Worm (Caenorhabditis elegans) whole organism, mixed stage, embryonic: ENCODE results near the gene T23B12.6.

Experiments used
- M03D4.4 ChIP-seq: sonication (generic microtip); optimal IDR thresholded peaks from 2 replicates; lab custom pipeline; 2017; ENCODE audit warnings: mild to moderate bottlenecking, missing genetic modification characterization, missing compliant biosample characterization
- elt-1 ChIP-seq: sonication (generic microtip); optimal IDR thresholded peaks from 2 replicates; lab custom pipeline; 2017; ENCODE audit warnings: missing genetic modification characterization, mild to moderate bottlenecking, missing compliant biosample characterization, antibody characterized with exemption, moderate library complexity, borderline replicate concordance; ENCODE audit not compliant: insufficient read depth
- flh-1 ChIP-seq: fragments of 200-800 bp; sonication (Bioruptor generic); optimal IDR thresholded peaks from 2 replicates; lab custom pipeline; 2018; ENCODE audit warnings: mild to moderate bottlenecking, missing genetic modification characterization, moderate library complexity, missing compliant biosample characterization
- lin-13 ChIP-seq: fragments of 150-350 bp; optimal IDR thresholded peaks from 2 replicates; lab custom pipeline; 2014; ENCODE audit warnings: missing biosample characterization, missing genetic modification characterization
- lin-32 ChIP-seq: fragments of 200-800 bp; sonication (Bioruptor generic); optimal IDR thresholded peaks from 2 replicates; lab custom pipeline; 2018; ENCODE audit warnings: mild to moderate bottlenecking, missing genetic modification characterization, missing compliant biosample characterization
- nhr-12 ChIP-seq: fragments of 150-350 bp; optimal IDR thresholded peaks from 2 replicates; lab custom pipeline; 2014; ENCODE audit warnings: missing biosample characterization, missing genetic modification characterization
- nhr-2 ChIP-seq: fragments of 150-350 bp; optimal IDR thresholded peaks from 2 replicates; lab custom pipeline; 2014; ENCODE audit warnings: missing biosample characterization, missing genetic modification characterization
- nhr-237 ChIP-seq: fragments of 150-350 bp; optimal IDR thresholded peaks from 2 replicates; lab custom pipeline; 2014; ENCODE audit warnings: missing biosample characterization, missing genetic modification characterization
- nhr-76 ChIP-seq: sonication (generic microtip); optimal IDR thresholded peaks from 2 replicates; lab custom pipeline; 2017; ENCODE audit warnings: missing biosample characterization, missing genetic modification characterization
- pha-4 ChIP-seq: fragments of 150-350 bp; optimal IDR thresholded peaks from 2 replicates; lab custom pipeline; 2018; ENCODE audit warnings: missing biosample characterization, missing genetic modification reagents, missing genetic modification characterization
- snpc-4 ChIP-seq: fragments of 150-350 bp; optimal IDR thresholded peaks from 2 replicates; lab custom pipeline; 2014; ENCODE audit warnings: missing biosample characterization, missing genetic modification characterization
- sptf-1 ChIP-seq: sonication (generic microtip); optimal IDR thresholded peaks from 2 replicates; lab custom pipeline; 2017; ENCODE audit warnings: mild to moderate bottlenecking, missing genetic modification characterization, moderate library complexity, missing compliant biosample characterization
- unc-62 ChIP-seq: fragments of 150-350 bp; optimal IDR thresholded peaks from 2 replicates; lab custom pipeline; 2014; ENCODE audit warnings: missing biosample characterization, missing genetic modification reagents, missing genetic modification characterization
- ztf-11 ChIP-seq: fragments of 150-350 bp; optimal IDR thresholded peaks from 2 replicates; lab custom pipeline; 2014; ENCODE audit warnings: missing biosample characterization, missing genetic modification characterization

ce11 chrV:8462074-8462473 lies 1.9 kb upstream of the T23B12.6 start, which contains the start of the genes dnj-22 and natc-1:
- TF ChIP-seq nhr-237 (peak; percentile 67), nhr-12 (no peak), nhr-2 (tag; lab: Kevin White, UChicago) (no peak), M03D4.4 (no peak), lin-13 (tag; lab: Kevin White, UChicago) (peak; percentile 19), snpc-4 (tag; lab: Kevin White, UChicago) (no peak), lin-32 (GFP tag; lab: Kevin White, UChicago) (no peak), pha-4 (tag; lab: Kevin White, UChicago) (peak; percentile 91), elt-1 (tag; lab: Kevin White, UChicago) (no peak), unc-62 (GFP tag; lab: Kevin White, UChicago) (no peak), flh-1 (GFP tag; lab: Kevin White, UChicago) (no peak), sptf-1 (no peak), ztf-11 (no peak), nhr-76 (no peak)
